Worm (Caenorhabditis elegans) whole organism, young adult: ENCODE data around the gene pod-1.

Source experiments
- B0261.1 ChIP-seq: sonication (generic microtip); optimal IDR thresholded peaks from 2 replicates; lab custom pipeline; 2016; ENCODE audit warnings: mild to moderate bottlenecking, missing genetic modification characterization, moderate library complexity, missing compliant biosample characterization
- B0336.3 ChIP-seq: fragments of 200-800 bp; sonication (Bioruptor generic); IDR thresholded peaks from 2 replicates; pipeline ENCODE4 v1.3.6; 2022; ENCODE audit warnings: missing genetic modification characterization, missing compliant biosample characterization
- D2030.7 ChIP-seq: fragments of 200-800 bp; sonication (Bioruptor generic); IDR thresholded peaks from 2 replicates; pipeline ENCODE4 v1.3.6; 2022; ENCODE audit warnings: missing genetic modification reagents, missing genetic modification characterization, missing compliant biosample characterization
- F10E7.11 ChIP-seq: sonication (generic microtip); optimal IDR thresholded peaks from 2 replicates; lab custom pipeline; 2017; ENCODE audit warnings: mild to moderate bottlenecking, missing genetic modification characterization, moderate library complexity, missing compliant biosample characterization
- F33H1.4 ChIP-seq: fragments of 200-800 bp; sonication (Bioruptor generic); IDR thresholded peaks from 2 replicates; pipeline ENCODE4 v1.3.6; 2022; ENCODE audit warnings: missing genetic modification reagents, missing genetic modification characterization, missing compliant biosample characterization
- F52B5.7 ChIP-seq: sonication (generic microtip); optimal IDR thresholded peaks from 2 replicates; lab custom pipeline; 2016; ENCODE audit warnings: mild to moderate bottlenecking, missing genetic modification characterization, missing compliant biosample characterization
- K11D2.4 ChIP-seq: fragments of 200-800 bp; sonication (Bioruptor generic); IDR thresholded peaks from 2 replicates; pipeline ENCODE4 v1.3.6; 2022; ENCODE audit warnings: missing genetic modification reagents, missing genetic modification characterization, missing compliant biosample characterization
- Y67H2A.10 ChIP-seq: fragments of 200-800 bp; sonication (Bioruptor generic); conservative IDR thresholded peaks from 2 replicates; pipeline ENCODE4 v1.3.6; 2022; ENCODE audit warnings: missing genetic modification reagents, missing genetic modification characterization, missing compliant biosample characterization
- ZK185.1 ChIP-seq: sonication (generic microtip); optimal IDR thresholded peaks from 2 replicates; lab custom pipeline; 2016; ENCODE audit warnings: mild to moderate bottlenecking, missing genetic modification characterization, missing compliant biosample characterization; ENCODE audit not compliant: poor library complexity, severe bottlenecking
- aptf-2 ChIP-seq: fragments of 200-800 bp; sonication (Bioruptor generic); conservative IDR thresholded peaks from 2 replicates; pipeline ENCODE4 v1.3.6; 2022; ENCODE audit warnings: missing genetic modification reagents, missing genetic modification characterization, missing compliant biosample characterization
- atf-7 ChIP-seq: sonication (generic microtip); optimal IDR thresholded peaks from 2 replicates; lab custom pipeline; 2017; ENCODE audit warnings: mild to moderate bottlenecking, missing genetic modification characterization, missing compliant biosample characterization
- bed-1 ChIP-seq: fragments of 200-800 bp; sonication (Bioruptor generic); IDR thresholded peaks from 2 replicates; pipeline ENCODE4 v1.3.6; 2022; ENCODE audit warnings: missing genetic modification reagents, missing genetic modification characterization, missing compliant biosample characterization
- ccch-3 ChIP-seq: fragments of 200-800 bp; sonication (Bioruptor generic); optimal IDR thresholded peaks from 2 replicates; lab custom pipeline; 2018; ENCODE audit warnings: mild to moderate bottlenecking, missing genetic modification characterization, missing compliant biosample characterization
- cebp-1 ChIP-seq, 2 experiments: fragments of 200-800 bp in 1 of 2; sonication (Bioruptor generic) in 1 of 2; sonication (generic microtip) in 1 of 2; IDR thresholded peaks in 1 of 2; optimal IDR thresholded peaks in 1 of 2; 2 replicates each; pipeline versions ENCODE4 v1.3.6 to Lab custom; 2017 to 2022; ENCODE audit warnings: missing compliant biosample characterization in 2 of 2, missing genetic modification characterization in 2 of 2, mild to moderate bottlenecking in 1 of 2, missing genetic modification reagents in 1 of 2, moderate library complexity in 1 of 2
- ceh-100 ChIP-seq: fragments of 200-800 bp; sonication (Bioruptor generic); IDR thresholded peaks from 2 replicates; pipeline ENCODE4 v1.3.6; 2022; ENCODE audit warnings: missing genetic modification reagents, missing genetic modification characterization, missing compliant biosample characterization
- ceh-27 ChIP-seq: fragments of 200-800 bp; sonication (Bioruptor generic); optimal IDR thresholded peaks from 2 replicates; lab custom pipeline; 2018; ENCODE audit warnings: mild to moderate bottlenecking, missing genetic modification characterization, moderate library complexity, missing compliant biosample characterization
- dox-1 ChIP-seq: fragments of 200-800 bp; sonication (Bioruptor generic); IDR thresholded peaks from 2 replicates; pipeline ENCODE4 v1.3.6; 2022; ENCODE audit warnings: missing genetic modification reagents, missing genetic modification characterization, missing compliant biosample characterization
- dpl-1 ChIP-seq: fragments of 150-350 bp; optimal IDR thresholded peaks from 2 replicates; lab custom pipeline; 2014; ENCODE audit warnings: missing biosample characterization, missing genetic modification reagents, missing genetic modification characterization
- efl-1 ChIP-seq: fragments of 150-350 bp; optimal IDR thresholded peaks from 2 replicates; lab custom pipeline; 2014; ENCODE audit warnings: missing biosample characterization, missing genetic modification reagents, missing genetic modification characterization
- egl-18 ChIP-seq: fragments of 200-800 bp; sonication (Bioruptor generic); IDR thresholded peaks from 2 replicates; pipeline ENCODE4 v1.3.6; 2022; ENCODE audit warnings: missing genetic modification reagents, missing genetic modification characterization, missing compliant biosample characterization
- hmg-1.2 ChIP-seq: fragments of 200-800 bp; sonication (Bioruptor generic); IDR thresholded peaks from 2 replicates; pipeline ENCODE4 v1.3.6; 2022; ENCODE audit warnings: missing genetic modification reagents, missing genetic modification characterization, missing compliant biosample characterization
- hsf-1 ChIP-seq: fragments of 200-800 bp; sonication (Bioruptor generic); IDR thresholded peaks from 2 replicates; pipeline ENCODE4 v1.3.6; 2022; ENCODE audit warnings: missing genetic modification reagents, missing genetic modification characterization, missing compliant biosample characterization
- lin-40 ChIP-seq: sonication (generic microtip); optimal IDR thresholded peaks from 2 replicates; lab custom pipeline; 2016; ENCODE audit warnings: missing genetic modification characterization, mild to moderate bottlenecking, missing compliant biosample characterization, missing genotype, missing genetic modification reagents
- lin-54 ChIP-seq: fragments of 200-800 bp; sonication (Bioruptor generic); optimal IDR thresholded peaks from 2 replicates; lab custom pipeline; 2018; ENCODE audit warnings: mild to moderate bottlenecking, missing genetic modification characterization, missing compliant biosample characterization
- lsl-1 ChIP-seq: fragments of 200-800 bp; sonication (Bioruptor generic); optimal IDR thresholded peaks from 2 replicates; lab custom pipeline; 2018; ENCODE audit warnings: mild to moderate bottlenecking, missing genetic modification characterization, moderate library complexity, missing compliant biosample characterization
- madf-10 ChIP-seq: sonication (generic microtip); optimal IDR thresholded peaks from 2 replicates; lab custom pipeline; 2016; ENCODE audit warnings: mild to moderate bottlenecking, missing genetic modification characterization, missing compliant biosample characterization
- madf-6 ChIP-seq: fragments of 200-800 bp; sonication (Bioruptor generic); IDR thresholded peaks from 2 replicates; pipeline ENCODE4 v1.3.6; 2022; ENCODE audit warnings: missing genetic modification reagents, missing genetic modification characterization, missing compliant biosample characterization
- mcd-1 ChIP-seq: fragments of 200-800 bp; sonication (Bioruptor generic); IDR thresholded peaks from 2 replicates; pipeline ENCODE4 v1.3.6; 2022; ENCODE audit warnings: missing genetic modification reagents, missing genetic modification characterization, missing compliant biosample characterization
- mel-28 ChIP-seq: sonication (generic microtip); optimal IDR thresholded peaks from 2 replicates; lab custom pipeline; 2016; ENCODE audit warnings: borderline replicate concordance, mild to moderate bottlenecking, missing genetic modification characterization, missing compliant biosample characterization
- nhr-120 ChIP-seq: fragments of 200-800 bp; sonication (Bioruptor generic); IDR thresholded peaks from 2 replicates; pipeline ENCODE4 v1.3.6; 2022; ENCODE audit warnings: missing genetic modification characterization, missing compliant biosample characterization
- nhr-179 ChIP-seq: sonication (generic microtip); optimal IDR thresholded peaks from 2 replicates; lab custom pipeline; 2016; ENCODE audit warnings: mild to moderate bottlenecking, missing genetic modification characterization, missing compliant biosample characterization
- nhr-27 ChIP-seq: fragments of 200-800 bp; sonication (Bioruptor generic); optimal IDR thresholded peaks from 2 replicates; lab custom pipeline; 2018; ENCODE audit warnings: mild to moderate bottlenecking, missing genetic modification characterization, moderate library complexity, missing compliant biosample characterization
- pbrm-1 ChIP-seq: fragments of 200-800 bp; sonication (Bioruptor generic); IDR thresholded peaks from 2 replicates; pipeline ENCODE4 v1.3.6; 2022; ENCODE audit warnings: missing genetic modification reagents, missing genetic modification characterization, missing compliant biosample characterization
- pha-4 ChIP-seq: fragments of 150-350 bp; sonication (generic microtip); optimal IDR thresholded peaks from 2 replicates; lab custom pipeline; 2014; ENCODE audit warnings: missing biosample characterization, missing genetic modification reagents, missing genetic modification characterization
- snpc-4 ChIP-seq, 5 experiments: fragments of 150-350 bp in 1 of 5; sonication (generic microtip) in 4 of 5; optimal IDR thresholded peaks; 2 replicates each; lab custom pipeline; 2014 to 2018; ENCODE audit warnings: missing genetic modification characterization in 5 of 5, missing biosample characterization in 3 of 5, antibody characterized with exemption in 2 of 5, mild to moderate bottlenecking in 2 of 5, missing compliant biosample characterization in 2 of 5, missing genotype in 2 of 5, moderate library complexity in 2 of 5, missing genetic modification reagents in 1 of 5
- tbp1 ChIP-seq: fragments of 200-800 bp; sonication (Bioruptor generic); optimal IDR thresholded peaks from 2 replicates; lab custom pipeline; 2018; ENCODE audit warnings: mild to moderate bottlenecking, missing genetic modification characterization, missing compliant biosample characterization
- tlf-1 ChIP-seq: fragments of 200-800 bp; sonication (Bioruptor generic); optimal IDR thresholded peaks from 2 replicates; lab custom pipeline; 2018; ENCODE audit warnings: mild to moderate bottlenecking, missing genetic modification characterization, missing compliant biosample characterization
- unc-130 ChIP-seq: sonication (generic microtip); optimal IDR thresholded peaks from 2 replicates; lab custom pipeline; 2016; ENCODE audit warnings: missing genetic modification reagents, missing genetic modification characterization, missing compliant biosample characterization
- xnd-1 ChIP-seq: sonication (generic microtip); optimal IDR thresholded peaks from 2 replicates; lab custom pipeline; 2016; ENCODE audit warnings: missing genotype, missing genetic modification reagents, missing genetic modification characterization, missing compliant biosample characterization
- ztf-22 ChIP-seq: fragments of 200-800 bp; sonication (Bioruptor generic); optimal IDR thresholded peaks from 2 replicates; lab custom pipeline; 2018; ENCODE audit warnings: mild to moderate bottlenecking, missing genetic modification characterization, moderate library complexity, missing compliant biosample characterization
- ztf-26 ChIP-seq: sonication (generic microtip); optimal IDR thresholded peaks from 2 replicates; lab custom pipeline; 2017; ENCODE audit warnings: missing genetic modification characterization, missing compliant biosample characterization
- ztf-28 ChIP-seq: fragments of 200-800 bp; sonication (Bioruptor generic); IDR thresholded peaks from 2 replicates; pipeline ENCODE4 v1.3.6; 2022; ENCODE audit warnings: missing genetic modification reagents, missing genetic modification characterization, missing compliant biosample characterization
- ztf-3 ChIP-seq: fragments of 200-800 bp; sonication (Bioruptor generic); optimal IDR thresholded peaks from 2 replicates; lab custom pipeline; 2018; ENCODE audit warnings: mild to moderate bottlenecking, missing genetic modification characterization, missing compliant biosample characterization
- ztf-6 ChIP-seq: fragments of 200-800 bp; sonication (Bioruptor generic); IDR thresholded peaks from 2 replicates; pipeline ENCODE4 v1.3.6; 2022; ENCODE audit warnings: missing genetic modification reagents, missing genetic modification characterization, missing compliant biosample characterization

The pod-1 gene

ce11 chrIII:13471504-13471903 lies 52.4 kb downstream of the pod-1 start, which contains the start of gene pssy-2:
Gene pssy-2, plus strand, starts transcription at chrIII:13471804.
- TF ChIP-seq egl-18 (GFP tag; lab: Robert Waterston, UW) = no peak
- TF ChIP-seq lsl-1 (GFP tag; lab: Kevin White, UChicago) = peak; percentile 14

DNA sequence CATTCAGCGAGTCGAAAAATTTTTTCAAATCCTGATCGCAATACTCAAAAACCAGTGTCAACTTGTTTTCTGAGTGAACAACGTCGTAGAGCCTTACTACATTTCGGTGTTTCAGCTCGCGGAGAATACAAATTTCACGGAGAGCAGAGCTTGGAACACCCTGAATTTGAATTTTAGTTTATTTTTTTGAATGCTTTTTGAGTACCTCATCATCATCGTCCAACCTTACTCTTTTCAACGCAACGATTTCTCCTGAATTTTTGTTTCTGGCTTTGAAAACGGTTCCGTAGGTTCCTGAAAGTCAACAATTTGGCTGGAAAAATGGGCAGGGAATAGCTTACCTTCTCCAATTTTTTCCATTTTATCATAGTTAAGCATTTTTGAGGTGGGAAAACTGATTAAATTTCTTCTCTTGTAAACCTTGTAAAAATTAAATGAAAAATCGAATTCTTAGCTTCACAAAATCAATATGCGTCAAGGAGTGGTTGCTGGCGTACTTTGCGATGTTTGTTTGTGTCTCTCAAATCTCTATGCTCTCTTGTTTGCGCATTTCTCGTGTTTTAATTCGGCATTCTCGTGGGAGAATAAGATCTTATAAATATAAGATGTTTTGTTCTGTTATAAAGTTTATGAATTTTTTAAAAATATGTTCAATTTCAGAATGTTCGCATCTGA lies 57.9 kb downstream of the pod-1 start, which contains the start of gene cdk-5:
cdk-5 (minus strand) TSS at position 425 of the 675 bp plus-strand sequence.
- TF ChIP-seq tlf-1 (GFP tag; lab: Kevin White, UChicago) (peak; percentile 68), F52B5.7 (tag; lab: Kevin White, UChicago) (no peak), ccch-3 (GFP tag; lab: Kevin White, UChicago) (no peak), cebp-1 (GFP tag; IDR thresholded peaks at IDR 0.05; lab: Robert Waterston, UW) (no peak), cebp-1 (tag; optimal IDR thresholded peaks at IDR 0.05; lab: Kevin White, UChicago) (peak; percentile 68), ceh-100 (GFP tag; lab: Robert Waterston, UW) (peak; percentile 58; the same call in 1 of the 2 replicates), D2030.7 (peak; percentile 72; the same call in 1 of the 2 replicates), lin-54 (GFP tag; lab: Kevin White, UChicago) (peak; percentile 84), hmg-1.2 (GFP tag; lab: Robert Waterston, UW) (peak; percentile 99), pha-4 (tag; lab: Kevin White, UChicago) (peak; percentile 69), nhr-27 (no peak), snpc-4 (GFP tag; optimal IDR thresholded peaks at IDR 0.05; lab: Kevin White, UChicago) (no peak), snpc-4 (tag; optimal IDR thresholded peaks at IDR 0.05; lab: Kevin White, UChicago) (peak in 2 of 4 experiments; percentile 54 to 62), hsf-1 (GFP tag; lab: Robert Waterston, UW) (peak; percentile 76), mcd-1 (peak; percentile 68), ceh-27 (GFP tag; lab: Kevin White, UChicago) (peak; percentile 27), ztf-28 (GFP tag; lab: Robert Waterston, UW) (no peak), Y67H2A.10 (no peak), xnd-1 (tag; lab: Kevin White, UChicago) (peak; percentile 33), K11D2.4 (peak; percentile 69), pbrm-1 (GFP tag; lab: Robert Waterston, UW) (peak; percentile 77; the same call in 1 of the 2 replicates), B0336.3 (GFP tag; lab: Robert Waterston, UW) (peak; percentile 51; the same call in 1 of the 2 replicates), F33H1.4 (peak; percentile 75), ztf-22 (GFP tag; lab: Kevin White, UChicago) (no peak), madf-10 (tag; lab: Kevin White, UChicago) (peak; percentile 15), madf-6 (GFP tag; lab: Robert Waterston, UW) (peak; percentile 66), ztf-26 (no peak), unc-130 (GFP tag; lab: Kevin White, UChicago) (no peak), efl-1 (peak; percentile 4), lin-40 (tag; lab: Kevin White, UChicago) (peak; percentile 87), ztf-6 (no peak), dpl-1 (peak; percentile 11), mel-28 (tag; lab: Kevin White, UChicago) (no peak), nhr-179 (tag; lab: Kevin White, UChicago) (no peak), aptf-2 (no peak), nhr-120 (GFP tag; lab: Robert Waterston, UW) (no peak), ztf-3 (GFP tag; lab: Kevin White, UChicago) (no peak), lsl-1 (GFP tag; lab: Kevin White, UChicago) (peak; percentile 51), bed-1 (no peak), F10E7.11 (tag; lab: Kevin White, UChicago) (no peak), ZK185.1 (tag; lab: Kevin White, UChicago) (no peak), B0261.1 (tag; lab: Kevin White, UChicago) (no peak), atf-7 (peak; percentile 16), dox-1 (GFP tag; lab: Robert Waterston, UW) (0 out of 2 replicates have a peak, but pooled peaks have one; percentile 31), tbp1 (peak; percentile 51)
